Worm (Caenorhabditis elegans): Measurements from ENCODE around the gene slc-36.5.
A peak's percentile ranks its signal among the peaks of the same experiment; 100 is the strongest.

ce11 chrII:6830012-6830411 lies 46.8 kb downstream of the slc-36.5 start:
- no peak for TF ChIP-seq ztf-7 (tag; optimal IDR thresholded peaks at IDR 0.05)
- TF ChIP-seq tra-1 (GFP tag; IDR thresholded peaks at IDR 0.05): no peak
- TF ChIP-seq nhr-76 (tag; optimal IDR thresholded peaks at IDR 0.05): no peak
- TF ChIP-seq mep-1 (tag; optimal IDR thresholded peaks at IDR 0.05): peak; percentile 6
- TF ChIP-seq mdt-29 (GFP tag; IDR thresholded peaks at IDR 0.05): no peak
- TF ChIP-seq vab-7 (GFP tag; IDR thresholded peaks at IDR 0.05): no peak
- peak; percentile 38 for TF ChIP-seq nhr-28 (tag; optimal IDR thresholded peaks at IDR 0.05)
- no peak for TF ChIP-seq lsy-2 (tag; optimal IDR thresholded peaks at IDR 0.05)
- no peak for TF ChIP-seq nhr-237 (tag; optimal IDR thresholded peaks at IDR 0.05)
- TF ChIP-seq unc-39 (tag; optimal IDR thresholded peaks at IDR 0.05): no peak
